Worm (Caenorhabditis elegans) whole organism, L2 larva: ENCODE data around the gene sart-3.
"Not testable (repeated sequence)": the region's sequence is repeated elsewhere in the genome, so short reads cannot be mapped to it uniquely, and the experiment has no call there.

ENCODE experiments used
- C34F6.9 ChIP-seq: fragments of 150-350 bp; optimal IDR thresholded peaks from 2 replicates; lab custom pipeline; 2014; ENCODE audit warnings: missing biosample characterization, missing genetic modification characterization
- F13H6.1 ChIP-seq: sonication (generic microtip); optimal IDR thresholded peaks from 2 replicates; lab custom pipeline; 2016; ENCODE audit warnings: missing genetic modification characterization, missing compliant biosample characterization
- R02D3.7 ChIP-seq: fragments of 150-350 bp; optimal IDR thresholded peaks from 2 replicates; lab custom pipeline; 2014; ENCODE audit warnings: missing biosample characterization, missing genetic modification characterization
- Y55F3AM.14 ChIP-seq: fragments of 200-800 bp; sonication (Bioruptor generic); optimal IDR thresholded peaks from 2 replicates; lab custom pipeline; 2018; ENCODE audit warnings: mild to moderate bottlenecking, missing genetic modification characterization, missing compliant biosample characterization
- ZK546.5 ChIP-seq: sonication (generic microtip); optimal IDR thresholded peaks from 2 replicates; lab custom pipeline; 2017; ENCODE audit warnings: missing biosample characterization, missing genetic modification characterization
- aly-2 ChIP-seq: fragments of 150-350 bp; optimal IDR thresholded peaks from 2 replicates; lab custom pipeline; 2014; ENCODE audit warnings: missing biosample characterization, missing genetic modification characterization
- ama-1 ChIP-seq: fragments of 150-350 bp; optimal IDR thresholded peaks from 2 replicates; lab custom pipeline; 2018; ENCODE audit warnings: inconsistent platforms
- ceh-16 ChIP-seq: fragments of 150-350 bp; optimal IDR thresholded peaks from 2 replicates; lab custom pipeline; 2014; ENCODE audit warnings: missing biosample characterization, missing genetic modification characterization
- crh-2 ChIP-seq: sonication (generic microtip); optimal IDR thresholded peaks from 2 replicates; lab custom pipeline; 2017; ENCODE audit warnings: missing biosample characterization, missing genetic modification characterization
- dmd-4 ChIP-seq: sonication (generic microtip); optimal IDR thresholded peaks from 2 replicates; lab custom pipeline; 2017; ENCODE audit warnings: missing biosample characterization, missing genetic modification characterization
- egl-27 ChIP-seq: sonication (generic microtip); optimal IDR thresholded peaks from 3 replicates; lab custom pipeline; 2017; ENCODE audit warnings: missing biosample characterization, missing genetic modification reagents, missing genetic modification characterization
- elt-3 ChIP-seq: sonication (generic microtip); optimal IDR thresholded peaks from 2 replicates; lab custom pipeline; 2017; ENCODE audit warnings: missing biosample characterization, missing genetic modification characterization
- fos-1 ChIP-seq: fragments of 150-350 bp; optimal IDR thresholded peaks from 2 replicates; lab custom pipeline; 2014; ENCODE audit warnings: missing biosample characterization, missing genetic modification characterization
- lin-11 ChIP-seq: fragments of 150-350 bp; sonication (generic microtip); optimal IDR thresholded peaks from 2 replicates; lab custom pipeline; 2014; ENCODE audit warnings: missing biosample characterization, missing genetic modification characterization, inconsistent platforms, mixed read lengths
- lin-13 ChIP-seq: fragments of 150-350 bp; optimal IDR thresholded peaks from 2 replicates; lab custom pipeline; 2014; ENCODE audit warnings: missing biosample characterization, missing genetic modification reagents, missing genetic modification characterization
- lin-39 ChIP-seq: fragments of 150-350 bp; optimal IDR thresholded peaks from 2 replicates; lab custom pipeline; 2014; ENCODE audit warnings: missing biosample characterization, missing genetic modification reagents, missing genetic modification characterization
- mab-5 ChIP-seq: fragments of 150-350 bp; optimal IDR thresholded peaks from 2 replicates; lab custom pipeline; 2014; ENCODE audit warnings: missing biosample characterization, missing genetic modification characterization
- mdl-1 ChIP-seq, 2 experiments: fragments of 150-350 bp in 1 of 2; sonication (generic microtip) in 1 of 2; optimal IDR thresholded peaks; 2 replicates each; lab custom pipeline; 2017; ENCODE audit warnings: missing biosample characterization in 2 of 2, missing genetic modification characterization in 2 of 2
- nhr-10 ChIP-seq: sonication (generic microtip); optimal IDR thresholded peaks from 2 replicates; lab custom pipeline; 2017; ENCODE audit warnings: missing biosample characterization, missing genetic modification characterization
- nhr-11 ChIP-seq: fragments of 150-350 bp; optimal IDR thresholded peaks from 2 replicates; lab custom pipeline; 2014; ENCODE audit warnings: missing biosample characterization, missing genetic modification characterization
- nhr-12 ChIP-seq: fragments of 150-350 bp; optimal IDR thresholded peaks from 2 replicates; lab custom pipeline; 2014; ENCODE audit warnings: missing biosample characterization, missing genetic modification characterization
- nhr-129 ChIP-seq: fragments of 150-350 bp; optimal IDR thresholded peaks from 2 replicates; lab custom pipeline; 2014; ENCODE audit warnings: missing biosample characterization, missing genetic modification characterization
- nhr-21 ChIP-seq: fragments of 150-350 bp; optimal IDR thresholded peaks from 2 replicates; lab custom pipeline; 2014; ENCODE audit warnings: missing biosample characterization, missing genetic modification characterization
- nhr-237 ChIP-seq: fragments of 150-350 bp; optimal IDR thresholded peaks from 2 replicates; lab custom pipeline; 2014; ENCODE audit warnings: missing biosample characterization, missing genetic modification characterization
- nhr-25 ChIP-seq: fragments of 150-350 bp; sonication (generic microtip); optimal IDR thresholded peaks from 3 replicates; lab custom pipeline; 2014; ENCODE audit warnings: missing biosample characterization, missing genetic modification characterization
- nhr-77 ChIP-seq: fragments of 150-350 bp; optimal IDR thresholded peaks from 2 replicates; lab custom pipeline; 2014; ENCODE audit warnings: missing biosample characterization, missing genetic modification characterization
- sem-4 ChIP-seq: fragments of 150-350 bp; optimal IDR thresholded peaks from 2 replicates; lab custom pipeline; 2014; ENCODE audit warnings: missing biosample characterization, missing genetic modification reagents, missing genetic modification characterization
- skn-1 ChIP-seq: sonication (generic microtip); optimal IDR thresholded peaks from 2 replicates; lab custom pipeline; 2017; ENCODE audit warnings: missing biosample characterization, missing genetic modification characterization
- snpc-4 ChIP-seq: fragments of 150-350 bp; optimal IDR thresholded peaks from 2 replicates; lab custom pipeline; 2014; ENCODE audit warnings: missing biosample characterization, missing genetic modification characterization
- unc-55 ChIP-seq: fragments of 150-350 bp; sonication (generic microtip); optimal IDR thresholded peaks from 3 replicates; lab custom pipeline; 2014; ENCODE audit warnings: missing biosample characterization, missing genetic modification reagents, missing genetic modification characterization
- zag-1 ChIP-seq: fragments of 150-350 bp; optimal IDR thresholded peaks from 2 replicates; lab custom pipeline; 2014; ENCODE audit warnings: missing biosample characterization, missing genetic modification characterization
- ztf-1 ChIP-seq: fragments of 200-800 bp; sonication (Bioruptor generic); conservative IDR thresholded peaks from 2 replicates; pipeline ENCODE4 v1.3.6; 2022; ENCODE audit warnings: missing genetic modification characterization, missing compliant biosample characterization
- ztf-11 ChIP-seq: sonication (generic microtip); optimal IDR thresholded peaks from 2 replicates; lab custom pipeline; 2017; ENCODE audit warnings: missing biosample characterization, missing genetic modification characterization
- ztf-4 ChIP-seq: fragments of 150-350 bp; optimal IDR thresholded peaks from 2 replicates; lab custom pipeline; 2014; ENCODE audit warnings: missing biosample characterization, missing genetic modification characterization

sart-3 gene

DNA sequence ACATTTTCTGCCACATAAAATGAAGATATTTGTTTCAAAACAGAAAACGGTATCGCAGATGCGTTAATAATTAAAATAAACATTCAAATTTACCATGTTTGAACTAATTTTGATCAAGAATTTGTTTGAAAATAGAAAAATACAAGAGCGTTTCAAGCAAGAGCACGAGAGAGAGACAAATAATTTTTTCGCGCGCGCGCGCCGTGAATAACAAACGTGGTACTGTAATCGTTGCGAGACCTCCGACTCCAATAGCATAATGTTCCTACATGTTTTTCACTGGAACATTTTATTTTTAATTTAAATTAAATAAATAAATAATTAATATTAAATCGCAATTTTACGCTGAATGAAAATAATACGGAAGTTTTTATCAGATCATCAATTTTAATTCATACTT is 4.3 kb upstream of the sart-3 start, which contains the start of gene F54E12.2:
Gene F54E12.2, minus strand, starts transcription at position 164 of the 400 bp plus-strand sequence.
- TF ChIP-seq lin-13 (GFP tag; lab: Kevin White, UChicago) (no peak), mab-5 (tag; lab: Kevin White, UChicago) (no peak), nhr-12 (tag; lab: Kevin White, UChicago) (no peak), nhr-10 (tag; lab: Kevin White, UChicago) (no peak), ceh-16 (tag; lab: Kevin White, UChicago) (no peak), snpc-4 (tag; lab: Kevin White, UChicago) (no peak), nhr-77 (tag; lab: Kevin White, UChicago) (no peak), ZK546.5 (tag; lab: Kevin White, UChicago) (no peak), lin-39 (tag; lab: Kevin White, UChicago) (no peak), Y55F3AM.14 (GFP tag; lab: Kevin White, UChicago) (no peak), nhr-21 (tag; lab: Kevin White, UChicago) (no peak), R02D3.7 (tag; lab: Kevin White, UChicago) (no peak)

- TF ChIP-seq dmd-4 (tag; lab: Kevin White, UChicago) (no peak), Y55F3AM.14 (GFP tag; lab: Kevin White, UChicago) (no peak), nhr-11 (tag; lab: Kevin White, UChicago) (no peak), nhr-237 (tag; lab: Kevin White, UChicago) (no peak), ztf-11 (tag; lab: Kevin White, UChicago) (no peak), egl-27 (tag; lab: Kevin White, UChicago) (no peak), C34F6.9 (tag; lab: Kevin White, UChicago) (no peak), fos-1 (no peak), nhr-77 (tag; lab: Kevin White, UChicago) (no peak), nhr-129 (tag; lab: Kevin White, UChicago) (no peak), crh-2 (no peak), F13H6.1 (tag; lab: Kevin White, UChicago) (no peak), nhr-25 (tag; lab: Kevin White, UChicago) (no peak)
- TF ChIP-seq, all 48 proteins: peak for 0
These were observed 3.4 kb upstream of the sart-3 start for ce11 chrIV:11336180-11336579.

DNA sequence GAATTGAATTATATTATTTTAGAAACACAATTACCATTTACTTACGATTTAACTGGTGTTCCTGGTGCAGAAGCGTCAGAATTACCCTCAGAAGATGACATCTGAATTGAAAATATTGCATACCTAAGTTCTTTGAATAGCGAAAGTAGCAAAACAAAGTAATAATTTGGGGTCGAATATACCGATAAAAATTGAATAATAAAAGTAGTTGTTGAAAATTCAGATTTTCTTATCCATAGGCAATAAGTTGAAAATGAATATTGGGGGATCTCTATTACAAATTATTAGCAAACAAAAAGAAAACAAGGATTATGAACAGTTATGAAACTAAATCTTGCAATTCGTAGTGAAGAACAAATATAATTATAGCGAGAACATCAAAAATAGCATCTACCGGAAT is 3.5 kb downstream of the sart-3 start, which contains the start of gene leo-1:
Gene leo-1, minus strand, starts transcription at position 101 of the 400 bp plus-strand sequence.
- no peak for TF ChIP-seq snpc-4 (tag; lab: Kevin White, UChicago)
- no peak for TF ChIP-seq elt-3 (tag; lab: Kevin White, UChicago)
- TF ChIP-seq C34F6.9 (tag; lab: Kevin White, UChicago), result no peak

DNA sequence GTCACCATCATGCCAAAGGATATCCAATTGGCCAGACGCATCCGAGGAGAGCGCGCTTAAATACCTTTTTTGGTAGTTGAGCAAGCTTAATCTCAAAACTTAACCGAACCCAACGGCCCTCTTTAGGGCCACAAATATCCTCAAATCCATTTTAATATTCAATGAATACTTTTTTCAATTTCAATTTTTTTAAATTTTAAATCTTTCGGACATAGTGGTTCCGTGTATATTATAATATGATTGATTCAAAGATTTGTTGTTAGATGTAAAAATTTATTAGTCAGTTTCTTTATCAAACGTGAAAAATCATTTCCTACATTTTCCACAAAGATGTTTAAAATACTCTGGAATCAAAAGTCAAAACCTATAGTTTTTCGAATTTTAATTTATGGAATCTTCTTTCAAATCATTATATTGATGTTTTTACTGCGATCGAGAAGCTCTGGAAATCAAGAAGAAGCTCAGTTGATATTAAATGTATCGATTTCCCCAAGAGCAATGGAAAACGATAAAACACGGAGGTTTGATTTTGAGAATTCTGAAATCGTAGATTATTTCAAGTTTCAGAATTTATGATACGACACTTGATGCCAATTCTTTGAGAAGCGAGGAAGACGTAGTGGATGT is 5.7 kb downstream of the sart-3 start, which contains the start of gene B0035.21:
Gene B0035.21, plus strand, starts transcription at position 322 of the 627 bp plus-strand sequence.
- TF ChIP-seq sem-4 (tag; lab: Kevin White, UChicago) (no peak), nhr-11 (tag; lab: Kevin White, UChicago) (no peak), unc-55 (GFP tag; lab: Kevin White, UChicago) (no peak), nhr-237 (tag; lab: Kevin White, UChicago) (no peak), ceh-16 (tag; lab: Kevin White, UChicago) (no peak), lin-11 (tag; lab: Kevin White, UChicago) (no peak), skn-1 (tag; lab: Kevin White, UChicago) (no peak), zag-1 (no peak), ztf-4 (tag; lab: Kevin White, UChicago) (no peak), mdl-1 (tag; optimal IDR thresholded peaks at IDR 0.05; lab: Kevin White, UChicago) (no peak), mab-5 (tag; lab: Kevin White, UChicago) (no peak)

- TF ChIP-seq aly-2; ztf-1 (GFP tag; lab: Robert Waterston, UW); ama-1: not testable (repeated sequence)
These were observed 8.0 kb downstream of the sart-3 start, which contains the start of gene his-48 for ce11 chrIV:11324741-11325140. Gene his-48 (plus strand): TSS chrIV:11324745.
